Worm (Caenorhabditis elegans) whole organism, L3 larva: Measurements from ENCODE around the gene F55C12.6.

Source experiments
- ZK546.5 ChIP-seq: sonication (generic microtip); optimal IDR thresholded peaks from 2 replicates; lab custom pipeline; 2017; ENCODE audit warnings: missing biosample characterization, missing genetic modification characterization
- fos-1 ChIP-seq: fragments of 150-350 bp; optimal IDR thresholded peaks from 2 replicates; lab custom pipeline; 2014; ENCODE audit warnings: missing biosample characterization, missing genetic modification characterization
- lin-15B ChIP-seq: fragments of 150-350 bp; optimal IDR thresholded peaks from 2 replicates; lab custom pipeline; 2014; ENCODE audit warnings: missing biosample characterization, missing genetic modification characterization
- mml-1 ChIP-seq: fragments of 150-350 bp; sonication (generic microtip); optimal IDR thresholded peaks from 3 replicates; lab custom pipeline; 2014; ENCODE audit warnings: missing biosample characterization, missing genetic modification characterization
- nhr-28 ChIP-seq: fragments of 150-350 bp; optimal IDR thresholded peaks from 2 replicates; lab custom pipeline; 2014; ENCODE audit warnings: missing biosample characterization, missing genetic modification characterization
- nhr-77 ChIP-seq: fragments of 150-350 bp; optimal IDR thresholded peaks from 2 replicates; lab custom pipeline; 2014; ENCODE audit warnings: missing biosample characterization, missing genetic modification characterization
- pha-4 ChIP-seq: fragments of 150-350 bp; optimal IDR thresholded peaks from 2 replicates; lab custom pipeline; 2014; ENCODE audit warnings: missing biosample characterization, missing genetic modification reagents, missing genetic modification characterization
- skn-1 ChIP-seq: fragments of 150-350 bp; optimal IDR thresholded peaks from 2 replicates; lab custom pipeline; 2014; ENCODE audit warnings: missing biosample characterization, missing genetic modification characterization
- unc-62 ChIP-seq: fragments of 150-350 bp; sonication (generic microtip); optimal IDR thresholded peaks from 4 replicates; lab custom pipeline; 2014; ENCODE audit warnings: missing biosample characterization, missing genetic modification reagents, missing genetic modification characterization

ce11 chrII:5839227-5839626 lies 36.7 kb downstream of the F55C12.6 start, which contains the start of gene ZK1248.19:
- no peak for TF ChIP-seq unc-62 (GFP tag; lab: Kevin White, UChicago)
- TF ChIP-seq ZK546.5 = no peak
- no peak for TF ChIP-seq nhr-77
- TF ChIP-seq lin-15B = peak; percentile 4
- no peak for TF ChIP-seq fos-1 (tag; lab: Kevin White, UChicago)
- TF ChIP-seq nhr-28 (tag; lab: Kevin White, UChicago) = no peak
- peak; percentile 25 for TF ChIP-seq pha-4 (tag; lab: Kevin White, UChicago)
- no peak for TF ChIP-seq skn-1 (tag; lab: Kevin White, UChicago)
- TF ChIP-seq mml-1 (tag; lab: Kevin White, UChicago) = no peak
